Worm (Caenorhabditis elegans) whole organism, mixed stage, embryonic: ENCODE data around the gene nog-1.

ENCODE experiments used
- blmp-1 ChIP-seq: fragments of 150-350 bp; optimal IDR thresholded peaks from 2 replicates; lab custom pipeline; 2014; ENCODE audit warnings: missing biosample characterization, missing genetic modification characterization
- elt-3 ChIP-seq: fragments of 150-350 bp; optimal IDR thresholded peaks from 2 replicates; lab custom pipeline; 2014; ENCODE audit warnings: missing biosample characterization, missing genetic modification characterization
- lin-13 ChIP-seq: fragments of 150-350 bp; optimal IDR thresholded peaks from 2 replicates; lab custom pipeline; 2014; ENCODE audit warnings: missing biosample characterization, missing genetic modification characterization
- mep-1 ChIP-seq: fragments of 150-350 bp; optimal IDR thresholded peaks from 2 replicates; lab custom pipeline; 2017; ENCODE audit warnings: missing biosample characterization, missing genetic modification reagents, missing genetic modification characterization, inconsistent platforms
- nhr-76 ChIP-seq: sonication (generic microtip); optimal IDR thresholded peaks from 2 replicates; lab custom pipeline; 2017; ENCODE audit warnings: missing biosample characterization, missing genetic modification characterization
- pha-4 ChIP-seq: fragments of 150-350 bp; optimal IDR thresholded peaks from 2 replicates; lab custom pipeline; 2018; ENCODE audit warnings: missing biosample characterization, missing genetic modification reagents, missing genetic modification characterization
- ztf-11 ChIP-seq: fragments of 150-350 bp; optimal IDR thresholded peaks from 2 replicates; lab custom pipeline; 2014; ENCODE audit warnings: missing biosample characterization, missing genetic modification characterization

DNA sequence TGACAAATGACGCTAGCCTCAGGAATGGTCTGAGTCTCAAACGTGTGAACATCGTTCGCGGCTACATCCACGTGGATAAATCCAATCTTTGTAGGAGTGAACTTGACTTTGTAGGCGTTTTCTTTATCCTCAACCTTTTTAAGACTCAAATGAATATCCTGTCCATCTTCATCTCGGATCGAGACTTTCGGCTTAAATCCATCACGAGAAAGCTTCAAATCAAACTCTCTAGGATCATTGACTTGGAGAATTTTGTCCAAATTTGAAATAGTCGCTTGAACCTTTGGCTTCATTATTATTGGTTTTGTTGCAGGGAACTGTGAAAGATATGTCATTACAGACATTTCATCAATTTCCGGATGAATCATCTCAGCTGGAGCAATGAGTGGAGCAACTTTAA is 19.7 kb upstream of the nog-1 start:
- no peak for TF ChIP-seq ztf-11 (tag; lab: Kevin White, UChicago)
- no peak for TF ChIP-seq blmp-1 (tag; lab: Kevin White, UChicago)
- no peak for TF ChIP-seq mep-1 (tag; lab: Kevin White, UChicago)
- no peak for TF ChIP-seq pha-4 (tag; lab: Kevin White, UChicago)
- no peak for TF ChIP-seq lin-13
- no peak for TF ChIP-seq nhr-76 (tag; lab: Kevin White, UChicago)
- TF ChIP-seq elt-3 (tag; lab: Kevin White, UChicago): no peak
